Worm (Caenorhabditis elegans): ENCODE measurements around the gene vha-8.

The vha-8 gene

ce11 chrIV:6802132-6802531 is 11.3 kb downstream of the vha-8 start, which contains the start of the genes cest-4 and C17H12.11:
Gene cest-4, minus strand, starts transcription at chrIV:6802337.
Gene C17H12.11, plus strand, starts transcription at chrIV:6802387.
- peak; percentile 95 for TF ChIP-seq fos-1 (tag; optimal IDR thresholded peaks at IDR 0.05)
- TF ChIP-seq ceh-82 (tag; optimal IDR thresholded peaks at IDR 0.05), result no peak
- TF ChIP-seq skn-1 (tag; optimal IDR thresholded peaks at IDR 0.05), result peak; percentile 34
- peak; percentile 43 for TF ChIP-seq sma-9 (GFP tag; optimal IDR thresholded peaks at IDR 0.05)
- TF ChIP-seq sma-9 (tag; optimal IDR thresholded peaks at IDR 0.05), result no peak
- no peak for TF ChIP-seq mbf-1 (tag; optimal IDR thresholded peaks at IDR 0.05)

ce11 chrIV:6803294-6803693 is 12.4 kb downstream of the vha-8 start:
- TF ChIP-seq peb-1 (tag; optimal IDR thresholded peaks at IDR 0.05), result no peak
- TF ChIP-seq sem-4 (tag; optimal IDR thresholded peaks at IDR 0.05), result no peak
- TF ChIP-seq ztf-11 (tag; optimal IDR thresholded peaks at IDR 0.05), result no peak
- no peak for TF ChIP-seq snpc-4 (tag; optimal IDR thresholded peaks at IDR 0.05)

ce11 chrIV:6803805-6804344 is 13.0 kb downstream of the vha-8 start:
- TF ChIP-seq ztf-1 (GFP tag; conservative IDR thresholded peaks at IDR 0.05), result no peak
- no peak for TF ChIP-seq lin-39 (tag; optimal IDR thresholded peaks at IDR 0.05)
- peak; percentile 2 for TF ChIP-seq mab-5 (tag; optimal IDR thresholded peaks at IDR 0.05)
- peak; percentile 18 for TF ChIP-seq fos-1 (tag; optimal IDR thresholded peaks at IDR 0.05)
- TF ChIP-seq ztf-11 (tag; optimal IDR thresholded peaks at IDR 0.05), result no peak
- TF ChIP-seq nhr-12 (tag; optimal IDR thresholded peaks at IDR 0.05), result no peak
- no peak for TF ChIP-seq ama-1 (optimal IDR thresholded peaks at IDR 0.05)
- peak; percentile 21 for TF ChIP-seq sma-9 (GFP tag; optimal IDR thresholded peaks at IDR 0.05)
- no peak for TF ChIP-seq sma-9 (tag; optimal IDR thresholded peaks at IDR 0.05)
- TF ChIP-seq gmeb-1 (tag; optimal IDR thresholded peaks at IDR 0.05), result no peak

- no peak for TF ChIP-seq sma-3 (GFP tag; optimal IDR thresholded peaks at IDR 0.05)
- no peak for TF ChIP-seq elt-3 (tag; optimal IDR thresholded peaks at IDR 0.05)
- no peak for TF ChIP-seq mab-5 (tag; optimal IDR thresholded peaks at IDR 0.05)
- TF ChIP-seq ceh-82 (tag; optimal IDR thresholded peaks at IDR 0.05), result no peak
- TF ChIP-seq nhr-6 (tag; optimal IDR thresholded peaks at IDR 0.05), result no peak
- TF ChIP-seq ztf-4 (tag; optimal IDR thresholded peaks at IDR 0.05), result no peak
- no peak for TF ChIP-seq nhr-77 (tag; optimal IDR thresholded peaks at IDR 0.05)
- no peak for TF ChIP-seq R02D3.7 (tag; optimal IDR thresholded peaks at IDR 0.05)
- TF ChIP-seq snpc-4 (tag; optimal IDR thresholded peaks at IDR 0.05), result no peak
- no peak for TF ChIP-seq nhr-21 (tag; optimal IDR thresholded peaks at IDR 0.05)
- TF ChIP-seq ZK546.5 (tag; optimal IDR thresholded peaks at IDR 0.05), result no peak
- no peak for TF ChIP-seq mbf-1 (tag; optimal IDR thresholded peaks at IDR 0.05)
- no peak for TF ChIP-seq lin-13 (GFP tag; optimal IDR thresholded peaks at IDR 0.05)
- no peak for TF ChIP-seq sma-9 (GFP tag; optimal IDR thresholded peaks at IDR 0.05)
- no peak for TF ChIP-seq sma-9 (tag; optimal IDR thresholded peaks at IDR 0.05)
- TF ChIP-seq mdl-1 (tag; optimal IDR thresholded peaks at IDR 0.05), result no peak
- no peak for TF ChIP-seq nhr-25 (tag; optimal IDR thresholded peaks at IDR 0.05)
- TF ChIP-seq dmd-4 (tag; optimal IDR thresholded peaks at IDR 0.05), result no peak
Measured at ce11 chrIV:6804815-6805214, 13.9 kb downstream of the vha-8 start, which contains the start of gene C17H12.37. Gene C17H12.37, plus strand, starts transcription at chrIV:6805115.

ce11 chrIV:6806475-6807063 is 15.7 kb downstream of the vha-8 start, which contains the start of gene C17H12.10:
Gene C17H12.10, plus strand, starts transcription at chrIV:6806799.
- TF ChIP-seq R02D3.7 (tag; optimal IDR thresholded peaks at IDR 0.05), result no peak
- no peak for TF ChIP-seq elt-3 (tag; optimal IDR thresholded peaks at IDR 0.05)
- TF ChIP-seq blmp-1 (tag; optimal IDR thresholded peaks at IDR 0.05; ENCODE audit: insufficient read depth), result no peak
- no peak for TF ChIP-seq ceh-16 (tag; optimal IDR thresholded peaks at IDR 0.05)
- TF ChIP-seq fos-1 (tag; optimal IDR thresholded peaks at IDR 0.05), result no peak
- TF ChIP-seq crh-2 (tag; optimal IDR thresholded peaks at IDR 0.05), result peak; percentile 27
- TF ChIP-seq gmeb-1 (tag; optimal IDR thresholded peaks at IDR 0.05), result no peak
- no peak for TF ChIP-seq Y55F3AM.14 (GFP tag; optimal IDR thresholded peaks at IDR 0.05)
- TF ChIP-seq alr-1 (tag; optimal IDR thresholded peaks at IDR 0.05), result no peak
- TF ChIP-seq nhr-6 (tag; optimal IDR thresholded peaks at IDR 0.05), result no peak
- no peak for TF ChIP-seq nhr-237 (tag; optimal IDR thresholded peaks at IDR 0.05)
- TF ChIP-seq ztf-1 (GFP tag; conservative IDR thresholded peaks at IDR 0.05), result no peak
- no peak for TF ChIP-seq skn-1 (tag; optimal IDR thresholded peaks at IDR 0.05)
- TF ChIP-seq sma-9 (GFP tag; optimal IDR thresholded peaks at IDR 0.05), result peak; percentile 39
- TF ChIP-seq sma-9 (tag; optimal IDR thresholded peaks at IDR 0.05), result no peak
- TF ChIP-seq snpc-4 (tag; optimal IDR thresholded peaks at IDR 0.05), result no peak
- no peak for TF ChIP-seq unc-62 (GFP tag; optimal IDR thresholded peaks at IDR 0.05)
- TF ChIP-seq C34F6.9 (tag; optimal IDR thresholded peaks at IDR 0.05), result peak; percentile 77
- TF ChIP-seq lin-13 (GFP tag; optimal IDR thresholded peaks at IDR 0.05), result no peak
- TF ChIP-seq mdl-1 (tag; optimal IDR thresholded peaks at IDR 0.05), result no peak
- TF ChIP-seq mab-5 (tag; optimal IDR thresholded peaks at IDR 0.05), result no peak
- no peak for TF ChIP-seq nhr-10 (tag; optimal IDR thresholded peaks at IDR 0.05)
- TF ChIP-seq zag-1 (tag; optimal IDR thresholded peaks at IDR 0.05), result peak; percentile 80
- TF ChIP-seq elt-1 (tag; optimal IDR thresholded peaks at IDR 0.05), result no peak
- TF ChIP-seq unc-39 (tag; optimal IDR thresholded peaks at IDR 0.05), result no peak
- TF ChIP-seq egl-27 (tag; optimal IDR thresholded peaks at IDR 0.05), result no peak
- no peak for TF ChIP-seq peb-1 (tag; optimal IDR thresholded peaks at IDR 0.05)
- TF ChIP-seq nhr-77 (tag; optimal IDR thresholded peaks at IDR 0.05), result no peak
- TF ChIP-seq mbf-1 (tag; optimal IDR thresholded peaks at IDR 0.05), result no peak
- TF ChIP-seq lin-39 (tag; optimal IDR thresholded peaks at IDR 0.05), result no peak
- no peak for TF ChIP-seq ceh-82 (tag; optimal IDR thresholded peaks at IDR 0.05)
- no peak for TF ChIP-seq nhr-25 (tag; optimal IDR thresholded peaks at IDR 0.05)
- TF ChIP-seq ztf-11 (tag; optimal IDR thresholded peaks at IDR 0.05), result no peak
- no peak for TF ChIP-seq dmd-4 (tag; optimal IDR thresholded peaks at IDR 0.05)
- no peak for TF ChIP-seq ztf-4 (tag; optimal IDR thresholded peaks at IDR 0.05)

Data from whole organism, L2 larva.